Worm (Caenorhabditis elegans): ENCODE data around the gene C15H7.4.

DNA sequence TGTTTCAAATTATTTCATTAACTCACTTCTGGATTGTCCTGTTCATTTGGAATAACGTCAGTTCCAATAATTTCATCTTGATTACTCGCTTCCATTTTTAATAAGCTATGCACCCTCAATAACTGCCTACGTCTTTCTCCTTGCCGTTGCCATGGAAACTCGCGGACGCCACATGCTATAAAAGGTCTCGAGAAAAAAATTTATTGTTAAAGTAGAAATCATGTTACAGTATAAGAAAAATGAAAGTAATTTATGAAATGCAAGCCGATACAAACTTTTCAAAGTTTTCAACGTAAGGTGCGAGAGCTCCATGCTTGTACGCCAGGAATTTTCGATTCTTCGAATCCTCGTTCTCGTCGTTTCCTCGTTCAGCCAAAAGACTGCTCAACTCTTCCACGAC is 43.6 kb downstream of the C15H7.4 start, which contains the start of gene bbs-4:
- TF ChIP-seq cog-1 (tag; optimal IDR thresholded peaks at IDR 0.05) (no peak), flt-1 (GFP tag; IDR thresholded peaks at IDR 0.05) (no peak), ztf-29 (GFP tag; IDR thresholded peaks at IDR 0.05) (no peak), T22C8.4 (GFP tag; IDR thresholded peaks at IDR 0.05) (no peak), tab-1 (GFP tag; IDR thresholded peaks at IDR 0.05) (no peak), ref-1 (GFP tag; conservative IDR thresholded peaks at IDR 0.05) (no peak), ztf-23 (GFP tag; IDR thresholded peaks at IDR 0.05) (no peak), med-1 (GFP tag; optimal IDR thresholded peaks at IDR 0.05; ENCODE audit: insufficient read depth) (no peak)

All from whole organism, midembryonic.